Fruit fly (Drosophila melanogaster) whole organism, prepupa: ENCODE data around the gene CG11131.

Experiments used
- CG10631 ChIP-seq: fragments of 200-800 bp; sonication (Bioruptor generic); optimal IDR thresholded peaks from 2 replicates; lab custom pipeline; 2016; ENCODE audit warnings: missing biosample characterization, missing genetic modification characterization
- CG11294 ChIP-seq: fragments of 200-800 bp; sonication (Bioruptor generic); IDR thresholded peaks from 2 replicates; pipeline ENCODE4 v1.3.6; 2022; ENCODE audit warnings: missing biosample characterization, missing genetic modification characterization
- CG11762 ChIP-seq: fragments of 200-800 bp; sonication (Bioruptor generic); optimal IDR thresholded peaks from 3 replicates; lab custom pipeline; 2016; ENCODE audit warnings: missing biosample characterization, missing genetic modification characterization; ENCODE audit not compliant: insufficient read depth
- CG11902 ChIP-seq: fragments of 200-800 bp; sonication (Bioruptor generic); optimal IDR thresholded peaks from 3 replicates; lab custom pipeline; 2016; ENCODE audit warnings: missing biosample characterization, missing genetic modification characterization
- CG15336 ChIP-seq: fragments of 200-800 bp; sonication (Bioruptor generic); IDR thresholded peaks from 2 replicates; pipeline ENCODE4 v1.3.6; 2022; ENCODE audit warnings: missing biosample characterization, missing genetic modification characterization
- CG31627 ChIP-seq: fragments of 200-800 bp; sonication (Bioruptor generic); optimal IDR thresholded peaks from 3 replicates; lab custom pipeline; 2016; ENCODE audit warnings: missing biosample characterization, missing genetic modification characterization
- CG32006 ChIP-seq: fragments of 200-800 bp; sonication (Bioruptor generic); optimal IDR thresholded peaks from 3 replicates; lab custom pipeline; 2017; ENCODE audit warnings: missing biosample characterization, mild to moderate bottlenecking, missing genetic modification characterization
- CG34406 ChIP-seq: fragments of 200-800 bp; sonication (Bioruptor generic); optimal IDR thresholded peaks from 3 replicates; lab custom pipeline; 2016; ENCODE audit warnings: missing biosample characterization, missing genetic modification characterization
- CG3919 ChIP-seq: fragments of 200-800 bp; sonication (Bioruptor generic); optimal IDR thresholded peaks from 3 replicates; lab custom pipeline; 2016; ENCODE audit warnings: missing biosample characterization, missing genetic modification characterization
- CG6276 ChIP-seq: fragments of 200-800 bp; sonication (Bioruptor generic); optimal IDR thresholded peaks from 2 replicates; lab custom pipeline; 2017; ENCODE audit warnings: missing biosample characterization, mild to moderate bottlenecking, missing genetic modification characterization
- CG6792 ChIP-seq: fragments of 200-800 bp; sonication (Bioruptor generic); optimal IDR thresholded peaks from 3 replicates; lab custom pipeline; 2016; ENCODE audit warnings: missing biosample characterization, missing genetic modification characterization
- CG6808 ChIP-seq: fragments of 200-800 bp; sonication (Bioruptor generic); optimal IDR thresholded peaks from 3 replicates; lab custom pipeline; 2017; ENCODE audit warnings: missing biosample characterization, missing genetic modification characterization, mild to moderate bottlenecking, moderate library complexity, missing genetic modification reagents
- CG6854 ChIP-seq: fragments of 200-800 bp; sonication (Bioruptor generic); optimal IDR thresholded peaks from 2 replicates; lab custom pipeline; 2017; ENCODE audit warnings: missing biosample characterization, mild to moderate bottlenecking, missing genetic modification characterization
- CG9139 ChIP-seq: fragments of 200-800 bp; sonication (Bioruptor generic); optimal IDR thresholded peaks from 3 replicates; lab custom pipeline; 2017; ENCODE audit warnings: missing biosample characterization, mild to moderate bottlenecking, missing genetic modification characterization
- Eip93F ChIP-seq: fragments of 200-800 bp; sonication (Bioruptor generic); optimal IDR thresholded peaks from 2 replicates; lab custom pipeline; 2016; ENCODE audit warnings: missing biosample characterization, mild to moderate bottlenecking, missing genetic modification characterization
- Ets96B ChIP-seq: fragments of 200-800 bp; optimal IDR thresholded peaks from 2 replicates; lab custom pipeline; 2019; ENCODE audit warnings: missing biosample characterization, mild to moderate bottlenecking, missing genetic modification characterization, moderate library complexity
- Hr38 ChIP-seq: sonication (Bioruptor generic); optimal IDR thresholded peaks from 2 replicates; lab custom pipeline; 2016; ENCODE audit warnings: missing biosample characterization, missing genetic modification characterization
- Met ChIP-seq: fragments of 200-800 bp; sonication (Bioruptor generic); optimal IDR thresholded peaks from 3 replicates; lab custom pipeline; 2016; ENCODE audit warnings: missing biosample characterization, missing genetic modification characterization
- OdsH ChIP-seq: fragments of 200-800 bp; sonication (Bioruptor generic); optimal IDR thresholded peaks from 3 replicates; lab custom pipeline; 2016; ENCODE audit warnings: missing biosample characterization, missing genetic modification characterization
- Smox ChIP-seq: fragments of 200-800 bp; sonication (Bioruptor generic); optimal IDR thresholded peaks from 3 replicates; lab custom pipeline; 2016; ENCODE audit warnings: missing biosample characterization, missing genetic modification characterization
- Sox102F ChIP-seq: fragments of 200-800 bp; sonication (Bioruptor generic); optimal IDR thresholded peaks from 2 replicates; lab custom pipeline; 2016; ENCODE audit warnings: missing biosample characterization, mild to moderate bottlenecking, missing genetic modification characterization
- Sox15 ChIP-seq: fragments of 200-800 bp; sonication (Bioruptor generic); optimal IDR thresholded peaks from 3 replicates; lab custom pipeline; 2016; ENCODE audit warnings: missing biosample characterization, missing genetic modification characterization
- acj6 ChIP-seq: fragments of 200-800 bp; sonication (Bioruptor generic); optimal IDR thresholded peaks from 3 replicates; lab custom pipeline; 2016; ENCODE audit warnings: missing biosample characterization, missing genetic modification characterization
- dac ChIP-seq: fragments of 200-800 bp; sonication (Bioruptor generic); optimal IDR thresholded peaks from 2 replicates; lab custom pipeline; 2017; ENCODE audit warnings: missing biosample characterization, mild to moderate bottlenecking, missing genetic modification characterization
- dsx ChIP-seq: fragments of 200-800 bp; optimal IDR thresholded peaks from 3 replicates; lab custom pipeline; 2019; ENCODE audit warnings: missing biosample characterization, mild to moderate bottlenecking, missing genetic modification characterization, moderate library complexity; ENCODE audit not compliant: poor library complexity, severe bottlenecking
- esn ChIP-seq: fragments of 200-800 bp; sonication (Bioruptor generic); optimal IDR thresholded peaks from 2 replicates; lab custom pipeline; 2016; ENCODE audit warnings: missing biosample characterization, mild to moderate bottlenecking, missing genetic modification characterization, moderate library complexity
- fd85E ChIP-seq: fragments of 200-800 bp; sonication (Bioruptor generic); optimal IDR thresholded peaks from 3 replicates; lab custom pipeline; 2016; ENCODE audit warnings: missing biosample characterization, missing genetic modification characterization
- fkh ChIP-seq: fragments of 200-800 bp; sonication (Bioruptor generic); optimal IDR thresholded peaks from 3 replicates; lab custom pipeline; 2017; ENCODE audit warnings: missing biosample characterization, mild to moderate bottlenecking, missing genetic modification characterization, moderate library complexity
- pdm3 ChIP-seq: fragments of 200-800 bp; sonication (Bioruptor generic); optimal IDR thresholded peaks from 3 replicates; lab custom pipeline; 2016; ENCODE audit warnings: missing biosample characterization, missing genetic modification characterization
- spab ChIP-seq: fragments of 200-800 bp; sonication (Bioruptor generic); optimal IDR thresholded peaks from 2 replicates; lab custom pipeline; 2017; ENCODE audit warnings: missing biosample characterization, mild to moderate bottlenecking, missing genetic modification characterization, missing genetic modification reagents
- ss ChIP-seq, 2 experiments: fragments of 200-800 bp; sonication (Bioruptor generic); optimal IDR thresholded peaks; 2 replicates in 1 of 2; 3 replicates in 1 of 2; lab custom pipeline; 2017 to 2018; ENCODE audit warnings: mild to moderate bottlenecking in 2 of 2, missing biosample characterization in 2 of 2, missing genetic modification characterization in 2 of 2, moderate library complexity in 1 of 2
- svp ChIP-seq: fragments of 200-800 bp; sonication (Bioruptor generic); peaks from one replicate; lab custom pipeline; 2016; ENCODE audit warnings: missing biosample characterization, missing genetic modification characterization
- topi ChIP-seq: fragments of 200-800 bp; sonication (Bioruptor generic); optimal IDR thresholded peaks from 3 replicates; lab custom pipeline; 2016; ENCODE audit warnings: missing biosample characterization, missing genetic modification characterization
- vri ChIP-seq: fragments of 200-800 bp; sonication (Bioruptor generic); optimal IDR thresholded peaks from 3 replicates; lab custom pipeline; 2016; ENCODE audit warnings: missing biosample characterization, mild to moderate bottlenecking, missing genetic modification characterization

CG11131 gene

DNA sequence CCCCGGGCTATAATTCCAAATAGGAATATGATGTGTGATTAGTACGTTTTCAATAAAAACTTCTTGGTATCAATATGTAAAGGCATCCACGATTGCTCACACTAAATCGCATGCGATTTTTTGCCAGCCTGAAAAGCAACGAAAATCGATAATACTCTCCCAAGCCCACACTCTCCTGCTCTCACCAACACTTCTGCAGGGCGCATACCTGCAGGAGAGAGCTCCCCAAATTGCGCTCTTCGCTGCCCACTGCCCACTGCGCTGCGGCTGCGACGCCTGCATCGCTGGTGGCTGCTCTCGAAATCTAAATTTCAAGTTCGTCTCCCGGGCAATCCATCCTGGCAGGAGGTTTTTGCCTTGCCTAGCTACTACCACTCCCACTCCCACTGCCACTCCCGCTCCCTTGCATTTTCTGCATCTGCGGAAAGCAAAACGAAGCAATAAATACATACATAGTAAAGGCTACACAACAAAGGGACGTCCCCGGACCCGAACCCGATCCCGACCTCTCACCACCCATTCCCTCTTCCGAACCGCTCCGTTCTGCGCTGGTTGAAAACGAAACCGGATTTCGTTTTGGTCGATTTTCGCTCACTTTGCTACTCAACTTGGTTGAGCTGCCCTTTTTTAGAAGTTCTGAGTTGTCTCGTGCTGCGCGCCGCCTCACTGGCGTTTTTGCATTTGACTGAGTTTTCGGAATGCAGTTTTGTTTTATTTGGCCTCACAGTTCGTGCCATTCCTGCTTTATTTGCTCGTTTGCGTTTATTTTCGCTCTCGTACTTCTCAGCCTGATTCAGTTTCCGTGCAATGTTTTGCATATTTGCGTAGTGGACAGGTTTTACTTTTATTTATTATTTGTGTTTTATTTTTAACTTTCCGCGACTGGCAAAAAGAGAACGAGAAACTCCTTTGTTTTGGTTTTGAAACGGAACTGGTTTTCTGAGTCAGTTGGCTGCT lies 47.1 kb upstream of the CG11131 start (continued):
- TF ChIP-seq CG6276 (peak; percentile 79), dsx (GFP tag; lab: Kevin White, UChicago) (peak; percentile 99), acj6 (GFP tag; lab: Kevin White, UChicago) (peak; percentile 6), Sox15 (GFP tag; lab: Kevin White, UChicago) (no peak), CG34406 (GFP tag; lab: Kevin White, UChicago) (peak; percentile 61), CG11902 (GFP tag; lab: Kevin White, UChicago) (no peak), fkh (no peak), CG6808 (GFP tag; lab: Kevin White, UChicago) (peak; percentile 96), spab (GFP tag; lab: Kevin White, UChicago) (peak; percentile 92), dac (GFP tag; lab: Kevin White, UChicago) (no peak), CG15336 (GFP tag; lab: Robert Waterston, UW) (peak; percentile 38; the same call in 1 of the 2 replicates), CG32006 (peak; percentile 21), CG11294 (GFP tag; lab: Robert Waterston, UW) (no peak), Sox102F (GFP tag; lab: Kevin White, UChicago) (peak; percentile 72), CG3919 (GFP tag; lab: Kevin White, UChicago) (peak; percentile 64), CG9139 (GFP tag; lab: Kevin White, UChicago) (peak; percentile 96), pdm3 (GFP tag; lab: Kevin White, UChicago) (peak; percentile 58), CG6792 (GFP tag; lab: Kevin White, UChicago) (peak; percentile 18), CG31627 (GFP tag; lab: Kevin White, UChicago) (no peak), Ets96B (tag; lab: Kevin White, UChicago) (peak; percentile 79), Hr38 (no peak), topi (GFP tag; lab: Kevin White, UChicago) (peak; percentile 26)
- TF ChIP-seq, all 60 proteins: peak for 47

DNA sequence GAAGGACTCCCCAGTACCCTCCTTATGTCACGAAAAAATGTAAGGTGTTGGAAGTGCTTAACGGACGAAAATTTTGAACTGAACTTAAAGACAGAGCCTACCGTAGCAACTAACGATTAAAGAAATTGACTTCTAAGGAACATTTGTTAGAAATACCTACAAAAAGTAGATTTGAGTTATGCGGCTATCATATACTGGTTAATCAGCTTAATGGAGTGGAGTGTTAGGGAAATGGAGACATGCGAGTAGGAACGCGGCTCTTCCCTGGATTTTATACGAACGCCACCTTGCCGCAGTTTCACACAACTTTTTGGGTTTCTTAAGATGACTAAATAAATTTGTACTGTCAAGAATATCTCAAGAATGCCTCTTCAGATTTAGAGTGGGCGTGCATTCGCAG lies 45.1 kb upstream of the CG11131 start, which contains the start of gene CG32462:
Gene CG32462, minus strand, starts transcription at position 101 of the 400 bp plus-strand sequence.
- no peak for TF ChIP-seq Met
- TF ChIP-seq dsx (GFP tag; lab: Kevin White, UChicago), result no peak
- no peak for TF ChIP-seq Eip93F (GFP tag; lab: Kevin White, UChicago)
- no peak for TF ChIP-seq svp (GFP tag; lab: Kevin White, UChicago)
- TF ChIP-seq CG34406 (GFP tag; lab: Kevin White, UChicago), result no peak
- TF ChIP-seq CG9139 (GFP tag; lab: Kevin White, UChicago), result no peak
- TF ChIP-seq CG15336 (GFP tag; lab: Robert Waterston, UW), result no peak
- no peak for TF ChIP-seq esn
- TF ChIP-seq CG6854 (GFP tag; lab: Kevin White, UChicago), result no peak
- TF ChIP-seq vri (GFP tag; lab: Kevin White, UChicago), result no peak
- TF ChIP-seq OdsH (GFP tag; lab: Kevin White, UChicago), result no peak
- no peak for TF ChIP-seq CG11294 (GFP tag; lab: Robert Waterston, UW)

DNA sequence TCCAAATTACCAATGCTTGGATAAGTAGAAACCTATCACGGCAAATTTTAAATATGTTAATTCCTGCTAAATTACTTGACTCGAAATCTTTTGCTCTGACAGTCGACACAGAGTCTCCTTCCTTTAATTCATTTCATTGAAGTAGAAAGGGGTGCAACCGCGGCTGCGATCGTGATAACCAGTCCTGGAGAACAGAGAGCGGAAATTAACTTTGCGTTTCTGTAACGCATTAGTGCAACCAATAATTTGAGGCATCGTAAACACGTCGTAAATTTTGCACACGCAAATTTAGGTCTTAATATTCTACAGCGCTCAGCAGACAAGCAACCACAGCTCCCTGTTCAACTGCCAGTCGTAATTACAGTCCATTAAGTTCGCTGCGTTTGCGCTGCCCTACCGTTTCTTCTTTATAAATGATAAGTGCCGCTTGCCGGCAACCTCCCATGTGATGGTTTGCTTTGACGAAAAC lies 42.5 kb upstream of the CG11131 start, which contains the start of gene CG32459:
Gene CG32459, minus strand, starts transcription at position 51 of the 469 bp plus-strand sequence.
- no peak for TF ChIP-seq CG10631 (GFP tag; lab: Kevin White, UChicago)
- no peak for TF ChIP-seq Smox (GFP tag; lab: Kevin White, UChicago)
- no peak for TF ChIP-seq fd85E (GFP tag; lab: Kevin White, UChicago)
- no peak for TF ChIP-seq CG11762 (GFP tag; lab: Kevin White, UChicago)
- TF ChIP-seq ss (GFP tag; optimal IDR thresholded peaks at IDR 0.05; lab: Kevin White, UChicago), result peak in 1 of 2 experiments; percentile 90
